Worm (Caenorhabditis elegans) whole organism, mixed stage, embryonic: ENCODE measurements around the gene F53F1.2.

ENCODE experiments used
- M03D4.4 ChIP-seq: sonication (generic microtip); optimal IDR thresholded peaks from 2 replicates; lab custom pipeline; 2017; ENCODE audit warnings: mild to moderate bottlenecking, missing genetic modification characterization, missing compliant biosample characterization
- bed-3 ChIP-seq: fragments of 200-800 bp; sonication (Bioruptor generic); optimal IDR thresholded peaks from 3 replicates; lab custom pipeline; 2018; ENCODE audit warnings: mild to moderate bottlenecking, missing genetic modification characterization, moderate library complexity, missing compliant biosample characterization
- blmp-1 ChIP-seq: fragments of 150-350 bp; optimal IDR thresholded peaks from 2 replicates; lab custom pipeline; 2014; ENCODE audit warnings: missing biosample characterization, missing genetic modification characterization
- ceh-39 ChIP-seq: fragments of 150-350 bp; optimal IDR thresholded peaks from 2 replicates; lab custom pipeline; 2014; ENCODE audit warnings: missing biosample characterization, missing genetic modification characterization
- ceh-43 ChIP-seq: fragments of 200-800 bp; sonication (Bioruptor generic); optimal IDR thresholded peaks from 2 replicates; lab custom pipeline; 2018; ENCODE audit warnings: mild to moderate bottlenecking, missing genetic modification characterization, moderate library complexity, missing compliant biosample characterization
- ceh-83 ChIP-seq: fragments of 200-800 bp; sonication (Bioruptor generic); optimal IDR thresholded peaks from 2 replicates; lab custom pipeline; 2018; ENCODE audit warnings: mild to moderate bottlenecking, missing genetic modification characterization, missing compliant biosample characterization
- cnd-1 ChIP-seq: fragments of 200-800 bp; sonication (Bioruptor generic); optimal IDR thresholded peaks from 2 replicates; lab custom pipeline; 2018; ENCODE audit warnings: mild to moderate bottlenecking, missing genetic modification characterization, missing compliant biosample characterization
- drap-1 ChIP-seq: fragments of 200-800 bp; sonication (Bioruptor generic); optimal IDR thresholded peaks from 3 replicates; lab custom pipeline; 2018; ENCODE audit warnings: mild to moderate bottlenecking, missing genetic modification characterization, missing compliant biosample characterization
- elt-1 ChIP-seq: sonication (generic microtip); optimal IDR thresholded peaks from 2 replicates; lab custom pipeline; 2017; ENCODE audit warnings: missing genetic modification characterization, mild to moderate bottlenecking, missing compliant biosample characterization, antibody characterized with exemption, moderate library complexity, borderline replicate concordance; ENCODE audit not compliant: insufficient read depth
- elt-3 ChIP-seq: fragments of 150-350 bp; optimal IDR thresholded peaks from 2 replicates; lab custom pipeline; 2014; ENCODE audit warnings: missing biosample characterization, missing genetic modification characterization
- flh-1 ChIP-seq: fragments of 200-800 bp; sonication (Bioruptor generic); optimal IDR thresholded peaks from 2 replicates; lab custom pipeline; 2018; ENCODE audit warnings: mild to moderate bottlenecking, missing genetic modification characterization, moderate library complexity, missing compliant biosample characterization
- hlh-1 ChIP-seq: fragments of 150-350 bp; optimal IDR thresholded peaks from 2 replicates; lab custom pipeline; 2014; ENCODE audit warnings: missing biosample characterization, missing genetic modification reagents, missing genetic modification characterization
- lin-13 ChIP-seq: fragments of 150-350 bp; optimal IDR thresholded peaks from 2 replicates; lab custom pipeline; 2014; ENCODE audit warnings: missing biosample characterization, missing genetic modification characterization
- lsy-2 ChIP-seq: fragments of 150-350 bp; optimal IDR thresholded peaks from 2 replicates; lab custom pipeline; 2014; ENCODE audit warnings: missing biosample characterization, missing genetic modification characterization
- mab-5 ChIP-seq: fragments of 150-350 bp; optimal IDR thresholded peaks from 2 replicates; lab custom pipeline; 2014; ENCODE audit warnings: missing biosample characterization, missing genetic modification characterization
- mls-2 ChIP-seq: sonication (generic microtip); optimal IDR thresholded peaks from 2 replicates; lab custom pipeline; 2016; ENCODE audit warnings: mild to moderate bottlenecking, missing genetic modification characterization, moderate library complexity, missing compliant biosample characterization
- nhr-12 ChIP-seq: fragments of 150-350 bp; optimal IDR thresholded peaks from 2 replicates; lab custom pipeline; 2014; ENCODE audit warnings: missing biosample characterization, missing genetic modification characterization
- nhr-2 ChIP-seq: fragments of 150-350 bp; optimal IDR thresholded peaks from 2 replicates; lab custom pipeline; 2014; ENCODE audit warnings: missing biosample characterization, missing genetic modification characterization
- nhr-237 ChIP-seq: fragments of 150-350 bp; optimal IDR thresholded peaks from 2 replicates; lab custom pipeline; 2014; ENCODE audit warnings: missing biosample characterization, missing genetic modification characterization
- nhr-28 ChIP-seq: fragments of 150-350 bp; optimal IDR thresholded peaks from 2 replicates; lab custom pipeline; 2014; ENCODE audit warnings: missing biosample characterization, missing genetic modification characterization
- nhr-76 ChIP-seq: sonication (generic microtip); optimal IDR thresholded peaks from 2 replicates; lab custom pipeline; 2017; ENCODE audit warnings: missing biosample characterization, missing genetic modification characterization
- pha-4 ChIP-seq: fragments of 150-350 bp; optimal IDR thresholded peaks from 2 replicates; lab custom pipeline; 2018; ENCODE audit warnings: missing biosample characterization, missing genetic modification reagents, missing genetic modification characterization
- sem-2 ChIP-seq: fragments of 200-800 bp; sonication (Bioruptor generic); optimal IDR thresholded peaks from 2 replicates; lab custom pipeline; 2018; ENCODE audit warnings: mild to moderate bottlenecking, missing genetic modification characterization, missing compliant biosample characterization
- snpc-4 ChIP-seq: fragments of 150-350 bp; optimal IDR thresholded peaks from 2 replicates; lab custom pipeline; 2014; ENCODE audit warnings: missing biosample characterization, missing genetic modification characterization
- tbx-8 ChIP-seq: fragments of 200-800 bp; sonication (Bioruptor generic); optimal IDR thresholded peaks from 2 replicates; lab custom pipeline; 2018; ENCODE audit warnings: mild to moderate bottlenecking, missing genetic modification characterization, moderate library complexity, missing compliant biosample characterization
- unc-120 ChIP-seq: sonication (generic microtip); optimal IDR thresholded peaks from 2 replicates; lab custom pipeline; 2017; ENCODE audit warnings: missing genetic modification characterization, missing compliant biosample characterization; ENCODE audit not compliant: poor library complexity, severe bottlenecking
- unc-39 ChIP-seq: fragments of 150-350 bp; optimal IDR thresholded peaks from 2 replicates; lab custom pipeline; 2014; ENCODE audit warnings: missing biosample characterization, missing genetic modification characterization
- zip-8 ChIP-seq: fragments of 150-350 bp; optimal IDR thresholded peaks from 2 replicates; lab custom pipeline; 2014; ENCODE audit warnings: missing biosample characterization, missing genetic modification characterization
- ztf-11 ChIP-seq: fragments of 150-350 bp; optimal IDR thresholded peaks from 2 replicates; lab custom pipeline; 2014; ENCODE audit warnings: missing biosample characterization, missing genetic modification characterization

F53F1.2 gene

DNA sequence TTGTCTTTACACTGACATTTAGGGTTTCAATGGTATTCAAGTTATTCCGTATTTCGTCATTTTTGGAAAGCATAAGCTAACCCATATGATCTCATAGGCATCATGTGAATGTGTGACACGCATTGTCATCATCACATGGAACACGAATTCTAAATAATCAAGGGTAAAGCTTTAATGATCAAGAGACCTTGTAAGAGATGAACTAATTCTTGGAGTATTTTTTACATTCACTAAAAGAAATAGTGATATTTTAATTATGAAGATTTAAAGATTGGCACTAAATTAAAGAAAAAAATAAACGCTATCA, 5.3 kb downstream of the F53F1.2 start:
- TF ChIP-seq ceh-43: no peak
- TF ChIP-seq unc-120: no peak

DNA sequence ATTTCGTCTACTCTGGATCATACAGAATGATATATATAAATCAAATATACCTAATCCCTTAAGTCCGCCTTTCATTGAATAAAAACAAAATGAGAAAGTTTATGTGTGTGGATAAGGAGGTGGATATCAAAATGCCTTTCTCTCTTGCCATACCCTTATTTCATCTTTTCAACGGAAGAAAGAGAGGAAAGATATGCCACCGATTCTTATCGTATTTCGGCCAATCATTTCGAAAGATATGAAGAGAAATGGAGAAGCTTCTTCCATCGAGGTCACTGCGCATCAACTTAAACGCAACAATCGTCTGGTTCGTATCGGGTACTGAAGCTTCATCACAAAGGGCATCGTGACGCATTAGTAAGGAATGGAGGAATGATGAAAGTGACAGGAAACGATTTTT, 6.7 kb downstream of the F53F1.2 start:
- TF ChIP-seq elt-3: peak; percentile 46
- TF ChIP-seq blmp-1 (tag; lab: Kevin White, UChicago): peak; percentile 57
- no peak for TF ChIP-seq M03D4.4 (tag; lab: Kevin White, UChicago)
- no peak for TF ChIP-seq lin-13 (tag; lab: Kevin White, UChicago)
- no peak for TF ChIP-seq ceh-43
- peak; percentile 82 for TF ChIP-seq elt-1 (tag; lab: Kevin White, UChicago)
- no peak for TF ChIP-seq nhr-76 (tag; lab: Kevin White, UChicago)

DNA sequence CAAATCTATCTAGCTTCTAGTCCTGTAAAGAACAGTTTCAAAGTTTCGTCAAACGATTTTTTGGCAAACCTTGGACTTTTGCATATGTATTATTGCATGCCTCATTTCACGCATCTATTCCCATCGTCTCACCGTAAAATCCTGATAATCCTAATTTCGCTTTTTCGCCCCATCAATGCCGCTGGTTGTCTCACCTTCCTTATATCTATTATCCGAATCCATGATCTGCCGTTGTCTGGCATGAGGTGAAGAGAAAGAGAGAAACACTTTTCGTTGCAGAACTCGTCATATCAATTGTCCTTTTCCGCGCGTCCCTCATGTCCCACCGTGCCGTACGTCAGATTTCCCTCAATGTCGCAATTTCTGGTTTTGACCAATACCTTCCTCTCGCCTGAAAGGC, 8.0 kb downstream of the F53F1.2 start, which contains the start of gene cut-2:
Gene cut-2 (plus strand): TSS at position 365 of the 400 bp plus-strand sequence.
- no peak for TF ChIP-seq mab-5 (tag; lab: Kevin White, UChicago)
- TF ChIP-seq sem-2 (GFP tag; lab: Kevin White, UChicago): no peak
- peak; percentile 41 for TF ChIP-seq blmp-1 (tag; lab: Kevin White, UChicago)
- no peak for TF ChIP-seq lin-13 (tag; lab: Kevin White, UChicago)
- TF ChIP-seq lsy-2 (tag; lab: Kevin White, UChicago): no peak
- TF ChIP-seq unc-39 (tag; lab: Kevin White, UChicago): no peak
- TF ChIP-seq zip-8 (tag; lab: Kevin White, UChicago): no peak
- no peak for TF ChIP-seq drap-1 (GFP tag; lab: Kevin White, UChicago)
- no peak for TF ChIP-seq ztf-11 (tag; lab: Kevin White, UChicago)
- TF ChIP-seq elt-1 (tag; lab: Kevin White, UChicago): peak; percentile 71
- no peak for TF ChIP-seq mls-2 (tag; lab: Kevin White, UChicago)
- no peak for TF ChIP-seq unc-120

DNA sequence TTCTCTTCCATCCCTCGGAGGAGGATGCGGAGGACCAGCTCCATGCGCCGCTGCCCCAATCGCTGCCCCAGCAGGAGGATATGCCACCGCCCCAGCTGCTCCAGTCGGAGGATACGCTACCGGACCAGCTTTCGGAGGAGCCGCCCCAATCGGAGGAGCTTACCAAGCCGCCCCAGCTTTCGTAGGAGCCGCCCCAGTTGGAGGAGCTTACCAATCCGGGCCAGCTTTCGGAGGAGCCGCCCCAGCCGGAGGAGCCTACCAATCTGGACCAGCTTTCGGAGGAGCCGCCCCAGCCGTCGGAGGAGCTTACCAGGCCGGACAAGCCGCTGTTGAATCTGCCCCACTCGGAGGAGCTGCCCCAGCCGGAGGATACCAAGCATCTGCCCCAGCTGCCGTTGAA, 8.8 kb downstream of the F53F1.2 start:
- TF ChIP-seq sem-2 (GFP tag; lab: Kevin White, UChicago) (no peak), zip-8 (tag; lab: Kevin White, UChicago) (no peak), hlh-1 (no peak), ceh-83 (GFP tag; lab: Kevin White, UChicago) (peak; percentile 31), elt-3 (no peak), elt-1 (tag; lab: Kevin White, UChicago) (no peak), unc-39 (tag; lab: Kevin White, UChicago) (no peak), nhr-12 (tag; lab: Kevin White, UChicago) (no peak), drap-1 (GFP tag; lab: Kevin White, UChicago) (no peak), ceh-43 (peak; percentile 6), lin-13 (tag; lab: Kevin White, UChicago) (no peak), mls-2 (tag; lab: Kevin White, UChicago) (no peak), nhr-28 (no peak), cnd-1 (tag; lab: Kevin White, UChicago) (no peak), mab-5 (tag; lab: Kevin White, UChicago) (no peak)

DNA sequence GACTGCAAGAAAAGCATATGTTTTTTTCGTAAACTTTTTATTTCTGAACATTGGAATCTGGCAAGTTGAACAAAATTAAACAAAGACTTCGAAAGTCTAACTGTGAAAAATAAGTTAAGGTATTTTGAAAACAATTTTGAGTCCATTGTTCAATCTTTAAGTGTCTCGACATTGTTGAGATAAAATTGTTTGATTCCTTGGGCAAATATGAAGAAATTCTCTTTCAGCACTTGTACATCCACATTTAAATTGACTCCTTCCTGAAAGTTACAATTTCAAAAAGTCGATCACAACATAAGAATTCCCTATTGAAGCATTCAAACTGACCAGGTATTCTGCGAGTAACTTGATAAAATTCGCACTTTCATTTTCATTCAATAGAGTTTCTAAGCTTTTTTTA, 9.5 kb downstream of the F53F1.2 start:
- TF ChIP-seq nhr-2 (tag; lab: Kevin White, UChicago) (no peak), cnd-1 (tag; lab: Kevin White, UChicago) (no peak), blmp-1 (tag; lab: Kevin White, UChicago) (no peak), tbx-8 (GFP tag; lab: Kevin White, UChicago) (no peak), flh-1 (GFP tag; lab: Kevin White, UChicago) (no peak), unc-120 (no peak), drap-1 (GFP tag; lab: Kevin White, UChicago) (no peak), nhr-76 (tag; lab: Kevin White, UChicago) (no peak)
- TF ChIP-seq, all 35 proteins: peak for 0

DNA sequence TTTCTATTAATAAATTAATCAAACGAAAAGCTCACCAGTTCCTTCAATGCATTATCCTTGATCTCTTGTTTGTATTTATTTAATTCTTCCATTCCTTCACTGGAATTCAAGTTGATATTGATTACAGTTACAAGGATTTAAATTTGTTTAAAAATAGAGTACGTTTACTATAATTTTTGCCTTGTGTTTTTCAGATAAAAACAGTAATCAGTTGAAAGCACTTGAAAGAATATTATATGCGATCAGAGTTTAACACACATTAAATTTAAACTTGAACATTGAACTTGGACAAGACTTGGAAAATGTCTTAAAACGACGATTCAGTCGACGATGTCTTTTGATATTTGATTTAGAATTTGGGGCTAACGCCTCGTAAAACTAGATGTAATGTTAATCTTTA, 10.9 kb downstream of the F53F1.2 start, which contains the start of gene F53F1.6:
Gene F53F1.6 (minus strand): TSS at position 101 of the 400 bp plus-strand sequence.
- TF ChIP-seq sem-2 (GFP tag; lab: Kevin White, UChicago) (no peak), drap-1 (GFP tag; lab: Kevin White, UChicago) (no peak), zip-8 (tag; lab: Kevin White, UChicago) (no peak), nhr-12 (tag; lab: Kevin White, UChicago) (no peak), pha-4 (tag; lab: Kevin White, UChicago) (no peak), bed-3 (no peak), flh-1 (GFP tag; lab: Kevin White, UChicago) (no peak), ceh-39 (tag; lab: Kevin White, UChicago) (no peak), nhr-237 (no peak), nhr-76 (tag; lab: Kevin White, UChicago) (no peak), blmp-1 (tag; lab: Kevin White, UChicago) (no peak), ceh-43 (no peak), M03D4.4 (tag; lab: Kevin White, UChicago) (no peak), snpc-4 (no peak)
